Worm (Caenorhabditis elegans): ENCODE data around the gene F23D12.4.

Gene F23D12.4

ce11 chrX:14480248-14480647 is 35.4 kb downstream of the F23D12.4 start, which contains the start of gene gfi-3 (continued):
- TF ChIP-seq php-3 (GFP tag; IDR thresholded peaks at IDR 0.05) = no peak
- no peak for TF ChIP-seq nhr-237 (tag; optimal IDR thresholded peaks at IDR 0.05)
- no peak for TF ChIP-seq unc-130 (GFP tag; optimal IDR thresholded peaks at IDR 0.05)
- no peak for TF ChIP-seq daf-12 (tag; optimal IDR thresholded peaks at IDR 0.05)
- no peak for TF ChIP-seq cey-2 (tag; optimal IDR thresholded peaks at IDR 0.05; ENCODE audit: borderline replicate concordance, insufficient read depth)
- peak in 1 of 2 experiments; percentile 45 for TF ChIP-seq mdl-1 (tag; optimal IDR thresholded peaks at IDR 0.05)
- no peak for TF ChIP-seq F49E8.2 (tag; optimal IDR thresholded peaks at IDR 0.05; ENCODE audit: borderline replicate concordance)

ce11 chrX:14481637-14482036 is 36.8 kb downstream of the F23D12.4 start:
- TF ChIP-seq hlh-30 (tag; optimal IDR thresholded peaks at IDR 0.05; ENCODE audit: insufficient read depth) (no peak), hlh-11 (tag; optimal IDR thresholded peaks at IDR 0.05) (peak; percentile 4), set-16 (GFP tag; IDR thresholded peaks at IDR 0.05) (peak; percentile 76), aly-2 (tag; optimal IDR thresholded peaks at IDR 0.05) (no peak), tag-97 (GFP tag; IDR thresholded peaks at IDR 0.05) (no peak), nhr-10 (tag; optimal IDR thresholded peaks at IDR 0.05) (no peak), D1046.2 (GFP tag; IDR thresholded peaks at IDR 0.05) (0 out of 2 replicates have a peak, but pooled peaks have one; percentile 52)

ce11 chrX:14484827-14485226 is 40.0 kb downstream of the F23D12.4 start, which contains the start of gene M163.8:
TSS of gene M163.8 (plus strand) at chrX:14485127.
- TF ChIP-seq skn-1 (tag; optimal IDR thresholded peaks at IDR 0.05) (no peak), ceh-44 (GFP tag; IDR thresholded peaks at IDR 0.05) (no peak), nhr-237 (tag; optimal IDR thresholded peaks at IDR 0.05) (no peak), hlh-11 (tag; optimal IDR thresholded peaks at IDR 0.05) (no peak), T26A8.4 (GFP tag; IDR thresholded peaks at IDR 0.05) (no peak), lir-3 (tag; optimal IDR thresholded peaks at IDR 0.05) (no peak), lin-38 (GFP tag; IDR thresholded peaks at IDR 0.05) (no peak), zag-1 (tag; optimal IDR thresholded peaks at IDR 0.05) (no peak), lim-7 (GFP tag; IDR thresholded peaks at IDR 0.05) (no peak), ZK337.2 (GFP tag; IDR thresholded peaks at IDR 0.05) (no peak), dmd-6 (GFP tag; IDR thresholded peaks at IDR 0.05) (no peak), daf-19 (GFP tag; conservative IDR thresholded peaks at IDR 0.05) (no peak), dpl-1 (GFP tag; optimal IDR thresholded peaks at IDR 0.05) (no peak), dmd-8 (GFP tag; IDR thresholded peaks at IDR 0.05) (no peak), ZK546.5 (tag; optimal IDR thresholded peaks at IDR 0.05) (no peak), nhr-10 (tag; optimal IDR thresholded peaks at IDR 0.05) (no peak)

- TF ChIP-seq unc-62 (GFP tag; optimal IDR thresholded peaks at IDR 0.05 in 1 of 2) (peak in 1 of 2 experiments; percentile 7), unc-62 (tag; optimal IDR thresholded peaks at IDR 0.05) (no peak), nhr-48 (tag; optimal IDR thresholded peaks at IDR 0.05) (no peak)
These were observed 41.7 kb downstream of the F23D12.4 start for ce11 chrX:14486503-14486902.

- TF ChIP-seq ztf-11 (tag; optimal IDR thresholded peaks at IDR 0.05) (no peak), aha-1 (tag) (peak; percentile 7)
These were observed 42.5 kb downstream of the F23D12.4 start for ce11 chrX:14487333-14487732.

- no peak for TF ChIP-seq ceh-20 (GFP tag; IDR thresholded peaks at IDR 0.05)
- no peak for TF ChIP-seq lir-3 (tag; optimal IDR thresholded peaks at IDR 0.05)
- no peak for TF ChIP-seq daf-16 (GFP tag; optimal IDR thresholded peaks at IDR 0.05)
- TF ChIP-seq daf-16 (tag; optimal IDR thresholded peaks at IDR 0.05) = peak; percentile 12
- peak in 1 of 2 experiments; percentile 71 for TF ChIP-seq unc-62 (GFP tag; optimal IDR thresholded peaks at IDR 0.05 in 1 of 2)
- no peak for TF ChIP-seq unc-62 (tag; optimal IDR thresholded peaks at IDR 0.05)
- TF ChIP-seq mdl-1 (tag; optimal IDR thresholded peaks at IDR 0.05) = no peak
- TF ChIP-seq nhr-76 (tag; optimal IDR thresholded peaks at IDR 0.05) = no peak
These were observed 43.0 kb downstream of the F23D12.4 start for ce11 chrX:14487832-14488231.

Measured in whole organism, L4 larva.